Worm (Caenorhabditis elegans): ENCODE results near the gene hal-3.

Gene hal-3

ce11 chrII:9617039-9617901 is at the start of gene hal-3 (continued):
- TF ChIP-seq ceh-28 (tag; optimal IDR thresholded peaks at IDR 0.05) (peak; percentile 67), egl-43 (GFP tag; IDR thresholded peaks at IDR 0.05) (0 out of 2 replicates have a peak, but pooled peaks have one; percentile 9), unc-130 (GFP tag; optimal IDR thresholded peaks at IDR 0.05) (no peak), Y105C5A.15 (GFP tag; IDR thresholded peaks at IDR 0.05) (no peak), daf-12 (tag; optimal IDR thresholded peaks at IDR 0.05) (no peak), pqm-1 (tag; optimal IDR thresholded peaks at IDR 0.05) (no peak), zag-1 (tag; optimal IDR thresholded peaks at IDR 0.05) (no peak)

DNA sequence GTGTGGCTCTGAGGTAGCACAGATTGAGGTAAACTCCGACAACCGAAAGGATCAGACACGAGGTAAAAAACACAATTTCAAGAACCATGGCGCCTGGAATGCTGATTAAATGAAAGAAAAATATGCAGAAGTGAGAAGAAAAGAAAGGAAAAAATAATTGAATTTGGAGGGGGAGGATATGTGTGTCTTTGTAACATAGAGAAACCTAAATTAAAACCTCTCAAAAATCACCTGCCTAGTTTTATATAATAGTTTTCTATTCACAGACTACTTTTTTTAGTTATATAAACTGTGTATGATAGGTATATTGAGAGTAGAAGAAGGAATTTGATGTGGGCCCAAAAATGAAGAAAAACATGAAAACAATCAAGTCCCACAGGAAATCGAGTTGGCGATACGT is 48.7 kb upstream of the hal-3 start, which contains the start of gene ZK1320.5:
TSS of gene ZK1320.5 (minus strand) at position 101 of the 400 bp plus-strand sequence.
- no peak for TF ChIP-seq ceh-82 (tag; optimal IDR thresholded peaks at IDR 0.05)

DNA sequence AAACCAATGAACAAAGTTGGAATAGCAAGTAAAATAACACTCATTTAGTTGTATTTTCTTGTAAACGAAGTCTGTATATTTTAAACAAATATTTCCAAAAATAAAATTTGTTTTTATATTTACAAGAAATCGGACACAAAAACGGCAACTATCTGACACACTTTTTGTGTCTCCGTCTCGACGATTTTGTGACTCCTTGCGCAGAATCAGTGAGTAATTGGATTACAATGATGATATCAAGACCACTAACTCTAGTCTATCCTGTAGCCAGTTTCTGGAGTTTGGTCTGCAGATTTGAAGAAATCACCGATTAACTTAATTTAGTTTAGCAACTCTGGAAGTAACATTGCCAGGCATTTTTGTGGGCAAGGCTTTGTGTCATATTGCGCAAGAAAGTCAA is 45.9 kb upstream of the hal-3 start, which contains the start of gene cyp-13A10:
TSS of gene cyp-13A10 (minus strand) at position 88 of the 400 bp plus-strand sequence.
- TF ChIP-seq nhr-28 (tag; optimal IDR thresholded peaks at IDR 0.05) (peak; percentile 53), ZK337.2 (GFP tag; IDR thresholded peaks at IDR 0.05) (no peak), dmd-6 (GFP tag; IDR thresholded peaks at IDR 0.05) (no peak), nhr-76 (tag; optimal IDR thresholded peaks at IDR 0.05) (no peak), hif-1 (tag; optimal IDR thresholded peaks at IDR 0.05) (no peak), Y75B8A.6 (GFP tag; IDR thresholded peaks at IDR 0.05) (no peak), madf-5 (GFP tag; IDR thresholded peaks at IDR 0.05) (no peak)

ce11 chrII:9662160-9662559 is 45.2 kb upstream of the hal-3 start:
- TF ChIP-seq tra-1 (GFP tag; IDR thresholded peaks at IDR 0.05) (no peak), aha-1 (tag) (peak; percentile 95)

DNA sequence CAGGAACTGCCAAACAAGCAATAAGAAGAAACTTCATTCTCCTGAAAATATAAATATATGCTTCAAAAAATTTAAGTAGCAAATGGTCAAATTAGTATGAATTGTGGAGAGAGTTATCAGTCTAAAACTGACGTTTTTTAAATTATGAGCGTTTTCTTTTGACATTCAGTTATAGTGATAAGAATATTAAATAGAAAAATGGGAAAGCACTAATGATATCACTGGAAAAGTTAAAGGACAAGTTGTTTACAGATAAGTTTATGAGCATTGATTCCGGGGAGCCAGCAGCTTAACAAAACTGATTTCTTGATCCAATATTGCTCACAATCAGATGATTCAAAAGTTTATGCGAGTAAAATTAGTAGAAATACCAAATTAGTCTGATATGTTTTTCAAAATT is 43.5 kb upstream of the hal-3 start, which contains the start of gene ZK1320.3:
TSS of gene ZK1320.3 (minus strand) at position 41 of the 400 bp plus-strand sequence.
- no peak for TF ChIP-seq nhr-42 (GFP tag; IDR thresholded peaks at IDR 0.05)
- TF ChIP-seq F49E8.2 (tag; optimal IDR thresholded peaks at IDR 0.05; ENCODE audit: borderline replicate concordance) = no peak
- no peak for TF ChIP-seq madf-5 (GFP tag; IDR thresholded peaks at IDR 0.05)
- TF ChIP-seq mdt-29 (GFP tag; IDR thresholded peaks at IDR 0.05) = no peak
- no peak for TF ChIP-seq duxl-1 (tag; optimal IDR thresholded peaks at IDR 0.05; ENCODE audit: poor library complexity)
- no peak for TF ChIP-seq egl-43 (GFP tag; IDR thresholded peaks at IDR 0.05)
- TF ChIP-seq unc-62 (GFP tag; optimal IDR thresholded peaks at IDR 0.05 in 1 of 2) = peak in 1 of 2 experiments; percentile 94
- no peak for TF ChIP-seq unc-62 (tag; optimal IDR thresholded peaks at IDR 0.05)
- TF ChIP-seq F37D6.2 (tag; optimal IDR thresholded peaks at IDR 0.05) = no peak
- peak; percentile 45 for TF ChIP-seq nhr-28 (tag; optimal IDR thresholded peaks at IDR 0.05)
- no peak for TF ChIP-seq ztf-11 (tag; optimal IDR thresholded peaks at IDR 0.05)
- TF ChIP-seq Y48G9A.11 (GFP tag; IDR thresholded peaks at IDR 0.05) = no peak
- no peak for TF ChIP-seq F10B5.3 (tag; optimal IDR thresholded peaks at IDR 0.05)
- no peak for TF ChIP-seq ceh-20 (GFP tag; IDR thresholded peaks at IDR 0.05)
- TF ChIP-seq dpl-1 (GFP tag; optimal IDR thresholded peaks at IDR 0.05) = no peak
- TF ChIP-seq ces-1 (GFP tag; optimal IDR thresholded peaks at IDR 0.05) = no peak
- no peak for TF ChIP-seq nhr-10 (tag; optimal IDR thresholded peaks at IDR 0.05)
- no peak for TF ChIP-seq nhr-41 (GFP tag; IDR thresholded peaks at IDR 0.05)
- no peak for TF ChIP-seq daf-16 (GFP tag; optimal IDR thresholded peaks at IDR 0.05)
- TF ChIP-seq daf-16 (tag; optimal IDR thresholded peaks at IDR 0.05) = peak; percentile 71
- no peak for TF ChIP-seq saeg-2 (GFP tag; IDR thresholded peaks at IDR 0.05)
- no peak for TF ChIP-seq nhr-237 (tag; optimal IDR thresholded peaks at IDR 0.05)
- no peak for TF ChIP-seq nhr-11 (tag; optimal IDR thresholded peaks at IDR 0.05)
- no peak for TF ChIP-seq zag-1 (tag; optimal IDR thresholded peaks at IDR 0.05)
- no peak for TF ChIP-seq ceh-62 (tag; optimal IDR thresholded peaks at IDR 0.05)
- TF ChIP-seq lim-7 (GFP tag; IDR thresholded peaks at IDR 0.05) = no peak
- TF ChIP-seq zfp-2 (tag; optimal IDR thresholded peaks at IDR 0.05) = no peak
- TF ChIP-seq ama-1 (optimal IDR thresholded peaks at IDR 0.05) = no peak
- TF ChIP-seq mes-2 (tag; optimal IDR thresholded peaks at IDR 0.05; ENCODE audit: poor library complexity, severe bottlenecking) = no peak
- peak; percentile 56 for TF ChIP-seq pqm-1 (tag; optimal IDR thresholded peaks at IDR 0.05)
- no peak for TF ChIP-seq ZK337.2 (GFP tag; IDR thresholded peaks at IDR 0.05)
- no peak for TF ChIP-seq hmg-1.1 (GFP tag; IDR thresholded peaks at IDR 0.05)

Data from whole organism, L4 larva.